Worm (Caenorhabditis elegans): Measurements from ENCODE around the gene lpr-2.
"Not testable (repeated sequence)": the region's sequence is repeated elsewhere in the genome, so short reads cannot be mapped to it uniquely, and the experiment has no call there.

The lpr-2 gene

ce11 chrIV:11822454-11822853 is 43.4 kb downstream of the lpr-2 start (continued):
- TF ChIP-seq nhr-28 (tag; optimal IDR thresholded peaks at IDR 0.05) (no peak), nhr-237 (tag; optimal IDR thresholded peaks at IDR 0.05) (no peak), nhr-20 (tag; optimal IDR thresholded peaks at IDR 0.05) (peak; percentile 31), hlh-17 (GFP tag; optimal IDR thresholded peaks at IDR 0.05; ENCODE audit: borderline replicate concordance) (no peak), fos-1 (tag; optimal IDR thresholded peaks at IDR 0.05) (peak; percentile 10), swsn-7 (tag; optimal IDR thresholded peaks at IDR 0.05) (peak; percentile 55), C04F5.9 (tag; optimal IDR thresholded peaks at IDR 0.05) (no peak), ceh-88 (GFP tag; IDR thresholded peaks at IDR 0.05) (peak; percentile 21; the same call in 1 of the 2 replicates), nhr-90 (tag; optimal IDR thresholded peaks at IDR 0.05; ENCODE audit: poor library complexity) (no peak), egl-27 (tag; optimal IDR thresholded peaks at IDR 0.05) (no peak), ztf-11 (tag; optimal IDR thresholded peaks at IDR 0.05) (no peak), lin-13 (GFP tag; optimal IDR thresholded peaks at IDR 0.05) (peak; percentile 48), mdl-1 (tag; optimal IDR thresholded peaks at IDR 0.05) (peak in 1 of 2 experiments; percentile 29), unc-130 (tag; optimal IDR thresholded peaks at IDR 0.05) (no peak), egl-13 (tag; optimal IDR thresholded peaks at IDR 0.05) (no peak), rnt-1 (tag; optimal IDR thresholded peaks at IDR 0.05) (peak; percentile 59)

ce11 chrIV:11828012-11828411 is 49.0 kb downstream of the lpr-2 start, which contains the start of gene M117.6:
TSS of gene M117.6 (minus strand) at chrIV:11828112.
- TF ChIP-seq skn-1, unc-130, zag-1 (tag; optimal IDR thresholded peaks at IDR 0.05): not testable (repeated sequence)

ce11 chrIV:11833456-11833855 is 54.4 kb downstream of the lpr-2 start, which contains the start of gene M117.4:
TSS of gene M117.4 (minus strand) at chrIV:11833556.
- no peak for TF ChIP-seq lir-3 (tag; optimal IDR thresholded peaks at IDR 0.05; ENCODE audit: poor library complexity)
- TF ChIP-seq mab-9 (GFP tag; IDR thresholded peaks at IDR 0.05) = no peak
- TF ChIP-seq unc-62 (GFP tag; optimal IDR thresholded peaks at IDR 0.05) = no peak
- TF ChIP-seq hlh-4 (tag; optimal IDR thresholded peaks at IDR 0.05) = no peak
- no peak for TF ChIP-seq F16B12.6 (tag; optimal IDR thresholded peaks at IDR 0.05)
- TF ChIP-seq grh-1 (GFP tag; IDR thresholded peaks at IDR 0.05) = no peak
- TF ChIP-seq hlh-17 (GFP tag; optimal IDR thresholded peaks at IDR 0.05; ENCODE audit: borderline replicate concordance) = no peak
- no peak for TF ChIP-seq dsc-1 (tag; optimal IDR thresholded peaks at IDR 0.05)
- no peak for TF ChIP-seq lin-39 (tag; optimal IDR thresholded peaks at IDR 0.05)
- TF ChIP-seq nhr-76 (tag; optimal IDR thresholded peaks at IDR 0.05) = no peak
- no peak for TF ChIP-seq ets-5 (GFP tag; IDR thresholded peaks at IDR 0.05)
- TF ChIP-seq blmp-1 (tag; optimal IDR thresholded peaks at IDR 0.05) = no peak
- no peak for TF ChIP-seq unc-130 (tag; optimal IDR thresholded peaks at IDR 0.05)
- no peak for TF ChIP-seq nhr-90 (tag; optimal IDR thresholded peaks at IDR 0.05; ENCODE audit: poor library complexity)
- no peak for TF ChIP-seq aly-2 (tag; optimal IDR thresholded peaks at IDR 0.05)
- no peak for TF ChIP-seq nhr-11 (tag; optimal IDR thresholded peaks at IDR 0.05)
- no peak for TF ChIP-seq sup-37 (GFP tag; optimal IDR thresholded peaks at IDR 0.05)
- no peak for TF ChIP-seq skn-1 (tag; optimal IDR thresholded peaks at IDR 0.05)
- TF ChIP-seq ztf-4 (tag; optimal IDR thresholded peaks at IDR 0.05) = no peak
- TF ChIP-seq aha-1 (tag; optimal IDR thresholded peaks at IDR 0.05) = no peak
